Fruit fly (Drosophila melanogaster) whole organism, adult: ENCODE results near the gene CG46457.

ENCODE experiments used
- CG12768 ChIP-seq: fragments of 200-800 bp; sonication (Bioruptor generic); optimal IDR thresholded peaks from 2 replicates; lab custom pipeline; 2017; ENCODE audit warnings: missing biosample characterization, missing genetic modification characterization, mild to moderate bottlenecking, moderate library complexity, missing genetic modification reagents
- CG14711 ChIP-seq: fragments of 200-800 bp; sonication (Bioruptor generic); optimal IDR thresholded peaks from 2 replicates; lab custom pipeline; 2018; ENCODE audit warnings: missing biosample characterization, mild to moderate bottlenecking, missing genetic modification characterization, moderate library complexity
- Crg-1 ChIP-seq: fragments of 200-800 bp; sonication (Bioruptor generic); optimal IDR thresholded peaks from 2 replicates; lab custom pipeline; 2016; ENCODE audit warnings: missing biosample characterization, missing genetic modification characterization
- Hr96 ChIP-seq: fragments of 200-800 bp; sonication (Bioruptor generic); optimal IDR thresholded peaks from 2 replicates; lab custom pipeline; 2016; ENCODE audit warnings: missing biosample characterization, missing genetic modification characterization
- cic ChIP-seq: fragments of 200-800 bp; sonication (Bioruptor generic); optimal IDR thresholded peaks from 2 replicates; lab custom pipeline; 2017; ENCODE audit warnings: missing biosample characterization, mild to moderate bottlenecking, missing genetic modification characterization, moderate library complexity
- cnc ChIP-seq, 2 experiments: fragments of >200 bp; optimal IDR thresholded peaks; 2 replicates each; lab custom pipeline; 2017

CG46457 gene

dm6 chr3R:13482283-13482682 is 46.9 kb downstream of the CG46457 start:
- TF ChIP-seq cic (no peak), CG12768 (GFP tag; lab: Kevin White, UChicago) (no peak), Hr96 (GFP tag; lab: Kevin White, UChicago) (no peak), Crg-1 (no peak), CG14711 (tag; lab: Kevin White, UChicago) (no peak), cnc (optimal IDR thresholded peaks at IDR 0.05; lab: Kevin White, UChicago) (no peak)
